Worm (Caenorhabditis elegans): Measurements from ENCODE around the gene K03B4.9.

K03B4.9 gene

DNA sequence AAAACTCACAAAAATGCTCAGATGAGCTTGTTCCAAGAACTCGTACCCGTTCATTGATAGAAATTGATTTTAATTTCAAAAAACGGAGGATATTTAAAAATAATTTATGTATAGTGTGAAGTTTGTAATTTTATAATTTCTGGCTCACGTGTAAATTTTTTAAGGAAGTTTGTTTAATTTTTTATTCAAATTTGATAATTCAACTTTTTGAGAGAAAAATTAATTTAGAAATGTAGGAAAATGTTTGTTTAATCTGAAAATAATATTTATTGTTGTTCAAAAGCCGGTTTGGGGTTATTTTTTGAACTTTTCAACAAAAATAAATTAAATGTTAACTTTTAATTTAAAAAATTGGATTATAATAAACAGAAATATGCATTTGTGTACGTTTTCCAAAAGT is 3.7 kb upstream of the K03B4.9 start, which contains the start of gene K03B4.6:
K03B4.6 (minus strand) TSS at position 101 of the 400 bp plus-strand sequence.
- TF ChIP-seq dmd-6 (GFP tag; IDR thresholded peaks at IDR 0.05), result no peak
- no peak for TF ChIP-seq nhr-6 (tag; optimal IDR thresholded peaks at IDR 0.05)
- TF ChIP-seq hmg-1.1 (GFP tag; IDR thresholded peaks at IDR 0.05), result no peak
- no peak for TF ChIP-seq zip-11 (GFP tag; IDR thresholded peaks at IDR 0.05)
- no peak for TF ChIP-seq jun-1 (tag; optimal IDR thresholded peaks at IDR 0.05)
- TF ChIP-seq nhr-237 (tag; optimal IDR thresholded peaks at IDR 0.05), result no peak
- no peak for TF ChIP-seq R02D3.7 (tag; optimal IDR thresholded peaks at IDR 0.05)
- TF ChIP-seq F10B5.3 (tag; optimal IDR thresholded peaks at IDR 0.05), result no peak
- no peak for TF ChIP-seq arid-1 (GFP tag; conservative IDR thresholded peaks at IDR 0.05)
- no peak for TF ChIP-seq ceh-20 (GFP tag; IDR thresholded peaks at IDR 0.05)
- TF ChIP-seq mdl-1 (tag; optimal IDR thresholded peaks at IDR 0.05), result no peak
- no peak for TF ChIP-seq lin-29 (GFP tag; IDR thresholded peaks at IDR 0.05)
- TF ChIP-seq ceh-44 (GFP tag; IDR thresholded peaks at IDR 0.05), result no peak
- no peak for TF ChIP-seq daf-16 (GFP tag; optimal IDR thresholded peaks at IDR 0.05)
- no peak for TF ChIP-seq daf-16 (tag; optimal IDR thresholded peaks at IDR 0.05)

DNA sequence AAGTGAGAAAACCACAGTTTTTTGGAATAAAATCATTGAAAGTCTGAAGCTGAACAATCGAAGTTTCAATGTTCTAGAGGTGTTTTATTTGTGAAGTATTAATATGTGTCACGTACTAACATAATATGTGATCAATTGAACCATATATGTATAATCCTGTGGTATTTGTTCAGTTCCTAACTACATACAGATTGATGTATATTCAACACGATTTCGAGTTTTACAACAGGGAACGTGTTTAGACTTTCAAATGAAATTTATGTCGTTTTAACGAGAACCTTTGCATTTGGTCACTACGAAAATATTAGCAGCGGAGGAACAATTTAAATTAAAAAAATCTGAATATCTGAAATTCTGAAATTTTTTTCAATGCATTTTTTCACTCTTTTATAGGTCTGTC is 2.1 kb upstream of the K03B4.9 start, which contains the start of gene K03B4.8:
K03B4.8 (minus strand) TSS at position 101 of the 400 bp plus-strand sequence.
- TF ChIP-seq dmd-6 (GFP tag; IDR thresholded peaks at IDR 0.05) (no peak), F10B5.3 (tag; optimal IDR thresholded peaks at IDR 0.05) (no peak)

DNA sequence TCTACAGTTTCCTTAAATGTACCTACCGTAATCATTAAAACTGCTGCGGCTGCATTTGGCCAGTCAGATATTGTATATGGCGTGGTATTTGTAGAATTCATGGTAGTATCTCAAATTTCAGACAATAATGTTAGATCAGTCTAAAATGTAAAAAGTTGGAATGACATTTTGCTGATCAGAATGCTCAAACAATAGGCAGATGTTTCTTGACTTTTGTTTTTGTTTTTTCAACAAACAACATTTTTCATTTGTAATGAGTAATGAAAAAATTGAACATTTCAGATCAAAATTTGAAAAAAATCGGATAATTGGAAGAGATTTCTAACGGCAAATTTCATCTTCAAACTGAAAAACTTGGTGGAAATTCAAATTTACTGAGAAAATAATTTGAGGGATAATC is 3.8 kb downstream of the K03B4.9 start, which contains the start of gene srx-77:
srx-77 (minus strand) TSS at position 101 of the 400 bp plus-strand sequence.
- TF ChIP-seq tag-97 (GFP tag; IDR thresholded peaks at IDR 0.05) (no peak), ztf-11 (tag; optimal IDR thresholded peaks at IDR 0.05) (no peak)

DNA sequence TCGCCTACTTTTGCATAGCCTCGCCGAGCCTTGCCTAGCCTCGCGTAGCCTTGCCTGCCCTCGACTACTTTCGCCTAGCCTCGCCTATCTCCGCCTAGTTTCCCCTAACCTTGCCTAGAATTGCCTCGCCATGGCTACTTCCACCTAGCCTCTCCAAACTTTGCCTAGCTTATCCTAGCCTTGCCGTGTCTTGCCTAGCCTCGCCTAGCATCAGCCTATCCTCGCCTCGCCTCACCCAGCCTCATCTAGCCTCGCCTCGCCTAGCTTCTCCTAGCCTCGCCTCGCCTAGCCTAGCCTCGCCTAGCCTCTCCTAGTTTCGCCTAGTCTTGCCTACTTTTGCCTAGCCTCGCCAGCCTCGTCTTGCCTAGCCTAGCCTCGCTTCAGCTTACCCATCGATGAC is 5.3 kb downstream of the K03B4.9 start:
- TF ChIP-seq nhr-25 (tag; optimal IDR thresholded peaks at IDR 0.05; ENCODE audit: borderline replicate concordance, insufficient read depth), result no peak
- no peak for TF ChIP-seq lir-3 (tag; optimal IDR thresholded peaks at IDR 0.05)
- TF ChIP-seq unc-130 (GFP tag; optimal IDR thresholded peaks at IDR 0.05), result no peak
- TF ChIP-seq lim-7 (GFP tag; IDR thresholded peaks at IDR 0.05), result no peak
- TF ChIP-seq dmd-8 (GFP tag; IDR thresholded peaks at IDR 0.05), result peak; percentile 45; the same call in 1 of the 2 replicates
- peak; percentile 80 for TF ChIP-seq set-16 (GFP tag; IDR thresholded peaks at IDR 0.05)
- no peak for TF ChIP-seq ZK337.2 (GFP tag; IDR thresholded peaks at IDR 0.05)
- no peak for TF ChIP-seq mep-1 (tag; optimal IDR thresholded peaks at IDR 0.05)

DNA sequence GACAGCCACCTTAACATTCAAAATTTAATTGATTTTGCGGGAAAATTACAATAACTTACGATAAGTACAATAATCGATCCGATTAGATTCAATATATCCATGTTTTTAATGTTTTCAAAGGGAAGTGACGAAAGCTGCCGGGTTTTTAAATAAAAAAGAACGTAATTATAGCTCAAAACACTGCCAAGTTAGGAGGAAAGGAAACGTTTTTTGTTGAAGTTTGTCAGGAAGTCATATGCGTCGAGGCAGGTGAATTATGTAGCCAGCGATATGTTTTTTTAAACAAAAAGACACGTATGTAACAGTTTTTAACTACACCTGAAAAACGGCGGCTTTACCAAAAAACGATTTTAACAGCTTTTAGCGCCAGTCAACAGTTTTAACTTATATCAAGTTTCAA is 6.7 kb downstream of the K03B4.9 start, which contains the start of gene srx-73:
srx-73 (minus strand) TSS at position 101 of the 400 bp plus-strand sequence.
- TF ChIP-seq snpc-1.2 (GFP tag; IDR thresholded peaks at IDR 0.05), result no peak
- no peak for TF ChIP-seq fkh-10 (GFP tag; optimal IDR thresholded peaks at IDR 0.05)
- TF ChIP-seq lin-13 (GFP tag; optimal IDR thresholded peaks at IDR 0.05), result no peak
- TF ChIP-seq madf-9 (GFP tag; conservative IDR thresholded peaks at IDR 0.05), result no peak
- no peak for TF ChIP-seq ama-1 (optimal IDR thresholded peaks at IDR 0.05)
- TF ChIP-seq saeg-2 (GFP tag; IDR thresholded peaks at IDR 0.05), result no peak
- no peak for TF ChIP-seq Y75B8A.6 (GFP tag; IDR thresholded peaks at IDR 0.05)
- no peak for TF ChIP-seq Y48G9A.11 (GFP tag; IDR thresholded peaks at IDR 0.05)
- TF ChIP-seq zag-1 (tag; optimal IDR thresholded peaks at IDR 0.05), result no peak
- no peak for TF ChIP-seq daf-19 (GFP tag; conservative IDR thresholded peaks at IDR 0.05)
- no peak for TF ChIP-seq jun-1 (tag; optimal IDR thresholded peaks at IDR 0.05)
- no peak for TF ChIP-seq ceh-28 (tag; optimal IDR thresholded peaks at IDR 0.05)
- no peak for TF ChIP-seq ztf-7 (tag; optimal IDR thresholded peaks at IDR 0.05)
- no peak for TF ChIP-seq egl-27 (tag; optimal IDR thresholded peaks at IDR 0.05)
